Worm (Caenorhabditis elegans) whole organism, L1 larva: ENCODE measurements around the gene cmtr-2.

Source experiments
- C34B4.2 ChIP-seq: sonication (generic microtip); optimal IDR thresholded peaks from 2 replicates; lab custom pipeline; 2017; ENCODE audit warnings: mild to moderate bottlenecking, missing genetic modification characterization, missing compliant biosample characterization
- alr-1 ChIP-seq: fragments of 200-800 bp; sonication (Bioruptor generic); optimal IDR thresholded peaks from 2 replicates; lab custom pipeline; 2018; ENCODE audit warnings: borderline replicate concordance, mild to moderate bottlenecking, missing genetic modification characterization, missing compliant biosample characterization
- blmp-1 ChIP-seq: fragments of 150-350 bp; optimal IDR thresholded peaks from 2 replicates; lab custom pipeline; 2014; ENCODE audit warnings: missing biosample characterization, missing genetic modification characterization
- ceh-63 ChIP-seq: fragments of 200-800 bp; sonication (Bioruptor generic); optimal IDR thresholded peaks from 2 replicates; lab custom pipeline; 2018; ENCODE audit warnings: mild to moderate bottlenecking, missing genetic modification characterization, missing compliant biosample characterization
- ceh-82 ChIP-seq, 3 experiments: fragments of 150-350 bp in 1 of 3; sonication (generic microtip) in 2 of 3; optimal IDR thresholded peaks; 2 replicates each; lab custom pipeline; 2014 to 2017; ENCODE audit warnings: missing biosample characterization in 3 of 3, missing genetic modification characterization in 3 of 3
- ceh-90 ChIP-seq: sonication (generic microtip); optimal IDR thresholded peaks from 2 replicates; lab custom pipeline; 2016; ENCODE audit warnings: missing genetic modification characterization, missing compliant biosample characterization
- ces-1 ChIP-seq: fragments of 150-350 bp; optimal IDR thresholded peaks from 2 replicates; lab custom pipeline; 2014; ENCODE audit warnings: missing biosample characterization, missing genetic modification reagents, missing genetic modification characterization
- dsc-1 ChIP-seq: sonication (generic microtip); optimal IDR thresholded peaks from 2 replicates; lab custom pipeline; 2016; ENCODE audit warnings: mild to moderate bottlenecking, missing genetic modification characterization, missing compliant biosample characterization
- egl-13 ChIP-seq: sonication (generic microtip); optimal IDR thresholded peaks from 2 replicates; lab custom pipeline; 2016; ENCODE audit warnings: missing genotype, missing genetic modification reagents, missing genetic modification characterization, missing compliant biosample characterization
- egl-27 ChIP-seq, 2 experiments: fragments of 150-350 bp in 1 of 2; sonication (generic microtip); optimal IDR thresholded peaks; 3 replicates each; lab custom pipeline; 2017 to 2018; ENCODE audit warnings: missing biosample characterization in 2 of 2, missing genetic modification characterization in 2 of 2, missing genetic modification reagents in 2 of 2
- elt-3 ChIP-seq, 6 experiments: fragments of 150-350 bp in 1 of 6; sonication (generic microtip); optimal IDR thresholded peaks; 2 replicates each; lab custom pipeline; 2017 to 2018; ENCODE audit warnings: missing biosample characterization in 6 of 6, missing genetic modification characterization in 6 of 6, inconsistent platforms in 1 of 6
- fkh-10 ChIP-seq: sonication (generic microtip); optimal IDR thresholded peaks from 2 replicates; lab custom pipeline; 2017; ENCODE audit warnings: missing biosample characterization, missing genetic modification reagents, missing genetic modification characterization
- fkh-4 ChIP-seq: sonication (generic microtip); optimal IDR thresholded peaks from 2 replicates; lab custom pipeline; 2016; ENCODE audit warnings: missing compliant biosample characterization, missing genetic modification characterization, borderline replicate concordance
- fkh-8 ChIP-seq: sonication (generic microtip); optimal IDR thresholded peaks from 2 replicates; lab custom pipeline; 2016; ENCODE audit warnings: mild to moderate bottlenecking, missing genetic modification characterization, missing compliant biosample characterization
- grh-1 ChIP-seq: fragments of 200-800 bp; sonication (Bioruptor generic); IDR thresholded peaks from 2 replicates; pipeline ENCODE4 v1.3.6; 2022; ENCODE audit warnings: missing genetic modification reagents, missing genetic modification characterization, missing compliant biosample characterization
- hlh-17 ChIP-seq: fragments of 200-800 bp; sonication (Bioruptor generic); optimal IDR thresholded peaks from 2 replicates; lab custom pipeline; 2018; ENCODE audit warnings: missing genetic modification characterization, mild to moderate bottlenecking, missing compliant biosample characterization, moderate library complexity, borderline replicate concordance
- hlh-4 ChIP-seq: sonication (generic microtip); optimal IDR thresholded peaks from 2 replicates; lab custom pipeline; 2016; ENCODE audit warnings: mild to moderate bottlenecking, missing genetic modification characterization, missing compliant biosample characterization
- hpl-2 ChIP-seq: fragments of 150-350 bp; optimal IDR thresholded peaks from 2 replicates; lab custom pipeline; 2014; ENCODE audit warnings: missing biosample characterization, missing genetic modification reagents, missing genetic modification characterization
- irx-1 ChIP-seq: sonication (generic microtip); optimal IDR thresholded peaks from 2 replicates; lab custom pipeline; 2016; ENCODE audit warnings: missing genetic modification characterization, missing compliant biosample characterization
- isw-1 ChIP-seq: fragments of 200-800 bp; sonication (Bioruptor generic); IDR thresholded peaks from 2 replicates; pipeline ENCODE4 v1.3.6; 2022; ENCODE audit warnings: missing genetic modification characterization, missing compliant biosample characterization
- lin-14 ChIP-seq: fragments of 200-800 bp; sonication (Bioruptor generic); optimal IDR thresholded peaks from 2 replicates; lab custom pipeline; 2018; ENCODE audit warnings: mild to moderate bottlenecking, missing genetic modification characterization, moderate library complexity, missing compliant biosample characterization
- lin-15B ChIP-seq: fragments of 150-350 bp; sonication (generic microtip); optimal IDR thresholded peaks from 3 replicates; lab custom pipeline; 2014; ENCODE audit warnings: missing biosample characterization, missing genetic modification characterization
- lin-39 ChIP-seq: fragments of 150-350 bp; optimal IDR thresholded peaks from 2 replicates; lab custom pipeline; 2014; ENCODE audit warnings: missing biosample characterization, missing genetic modification reagents, missing genetic modification characterization
- lsy-2 ChIP-seq, 2 experiments: fragments of 150-350 bp; optimal IDR thresholded peaks; 2 replicates each; lab custom pipeline; 2014; ENCODE audit warnings: missing biosample characterization in 2 of 2, missing genetic modification characterization in 2 of 2
- mdl-1 ChIP-seq, 2 experiments: fragments of 150-350 bp; optimal IDR thresholded peaks; 2 replicates each; lab custom pipeline; 2014 to 2017; ENCODE audit warnings: missing biosample characterization in 2 of 2, missing genetic modification characterization in 2 of 2, inconsistent platforms in 1 of 2
- mep-1 ChIP-seq: fragments of 150-350 bp; optimal IDR thresholded peaks from 2 replicates; lab custom pipeline; 2014; ENCODE audit warnings: missing biosample characterization, missing genetic modification characterization
- nhr-12 ChIP-seq: sonication (generic microtip); optimal IDR thresholded peaks from 2 replicates; lab custom pipeline; 2017; ENCODE audit warnings: missing biosample characterization, missing genetic modification characterization
- nhr-237 ChIP-seq: fragments of 150-350 bp; optimal IDR thresholded peaks from 2 replicates; lab custom pipeline; 2014; ENCODE audit warnings: missing biosample characterization, missing genetic modification characterization
- nhr-47 ChIP-seq: sonication (generic microtip); optimal IDR thresholded peaks from 2 replicates; lab custom pipeline; 2016; ENCODE audit warnings: mild to moderate bottlenecking, missing genetic modification characterization, moderate library complexity, missing compliant biosample characterization
- nhr-71 ChIP-seq: sonication (generic microtip); optimal IDR thresholded peaks from 2 replicates; lab custom pipeline; 2016; ENCODE audit warnings: mild to moderate bottlenecking, missing genetic modification characterization, moderate library complexity, missing compliant biosample characterization
- pag-3 ChIP-seq: sonication (generic microtip); optimal IDR thresholded peaks from 2 replicates; lab custom pipeline; 2017; ENCODE audit warnings: missing genetic modification characterization, mild to moderate bottlenecking, missing compliant biosample characterization, antibody characterized with exemption, borderline replicate concordance; ENCODE audit not compliant: insufficient read depth
- pax-3 ChIP-seq: fragments of 200-800 bp; sonication (Bioruptor generic); optimal IDR thresholded peaks from 2 replicates; lab custom pipeline; 2018; ENCODE audit warnings: mild to moderate bottlenecking, missing genetic modification characterization, moderate library complexity, missing compliant biosample characterization
- pqm-1 ChIP-seq: sonication (generic microtip); optimal IDR thresholded peaks from 3 replicates; lab custom pipeline; 2017; ENCODE audit warnings: missing biosample characterization, missing genetic modification characterization
- rnt-1 ChIP-seq: sonication (generic microtip); optimal IDR thresholded peaks from 2 replicates; lab custom pipeline; 2016; ENCODE audit warnings: mild to moderate bottlenecking, missing genetic modification characterization, moderate library complexity, missing compliant biosample characterization
- snpc-4 ChIP-seq: fragments of 150-350 bp; optimal IDR thresholded peaks from 2 replicates; lab custom pipeline; 2014; ENCODE audit warnings: missing biosample characterization, missing genetic modification characterization
- sptf-1 ChIP-seq: fragments of 150-350 bp; optimal IDR thresholded peaks from 2 replicates; lab custom pipeline; 2014; ENCODE audit warnings: missing biosample characterization, missing genetic modification characterization
- swsn-7 ChIP-seq: sonication (generic microtip); optimal IDR thresholded peaks from 2 replicates; lab custom pipeline; 2016; ENCODE audit warnings: missing genetic modification characterization, missing compliant biosample characterization
- tlp-1 ChIP-seq: fragments of 150-350 bp; optimal IDR thresholded peaks from 2 replicates; lab custom pipeline; 2014; ENCODE audit warnings: missing biosample characterization, missing genetic modification characterization
- unc-62 ChIP-seq: fragments of 150-350 bp; optimal IDR thresholded peaks from 2 replicates; lab custom pipeline; 2014; ENCODE audit warnings: missing biosample characterization, missing genetic modification reagents, missing genetic modification characterization
- unc-86 ChIP-seq: sonication (generic microtip); optimal IDR thresholded peaks from 2 replicates; lab custom pipeline; 2016; ENCODE audit warnings: missing genetic modification characterization, missing compliant biosample characterization
- unc-98 ChIP-seq: fragments of 200-800 bp; sonication (Bioruptor generic); IDR thresholded peaks from 2 replicates; pipeline ENCODE4 v1.3.6; 2022; ENCODE audit warnings: missing genetic modification characterization, missing compliant biosample characterization
- xbp-1 ChIP-seq: sonication (generic microtip); optimal IDR thresholded peaks from 2 replicates; lab custom pipeline; 2016; ENCODE audit warnings: missing genetic modification characterization, missing compliant biosample characterization
- zag-1 ChIP-seq: fragments of 150-350 bp; optimal IDR thresholded peaks from 2 replicates; lab custom pipeline; 2014; ENCODE audit warnings: missing biosample characterization, missing genetic modification characterization

Gene cmtr-2

ce11 chrIII:6646898-6647297, 31.7 kb downstream of the cmtr-2 start:
- TF ChIP-seq ces-1: peak; percentile 62
- peak; percentile 25 for TF ChIP-seq fkh-10 (GFP tag; lab: Kevin White, UChicago)
- peak in 1 of 2 experiments; percentile 2 for TF ChIP-seq lsy-2 (tag; optimal IDR thresholded peaks at IDR 0.05; lab: Kevin White, UChicago)
- peak; percentile 31 for TF ChIP-seq fkh-8 (tag; lab: Kevin White, UChicago)
- no peak for TF ChIP-seq irx-1 (tag; lab: Kevin White, UChicago)
- TF ChIP-seq lin-14 (GFP tag; lab: Kevin White, UChicago): peak; percentile 66
- TF ChIP-seq isw-1: no peak
- TF ChIP-seq nhr-71 (tag; lab: Kevin White, UChicago): peak; percentile 18
- no peak for TF ChIP-seq hlh-4 (tag; lab: Kevin White, UChicago)

ce11 chrIII:6647568-6647967, 32.4 kb downstream of the cmtr-2 start:
- TF ChIP-seq lin-14 (GFP tag; lab: Kevin White, UChicago) (peak; percentile 3), ceh-90 (no peak)

- peak; percentile 27 for TF ChIP-seq lin-14 (GFP tag; lab: Kevin White, UChicago)
- peak; percentile 11 for TF ChIP-seq egl-13
- TF ChIP-seq ceh-63: no peak
- TF ChIP-seq sptf-1: no peak
- no peak for TF ChIP-seq snpc-4 (tag; lab: Kevin White, UChicago)
- TF ChIP-seq nhr-47 (tag; lab: Kevin White, UChicago): no peak
- no peak for TF ChIP-seq pax-3
- TF ChIP-seq nhr-237: no peak
- TF ChIP-seq unc-62: no peak
- no peak for TF ChIP-seq swsn-7 (tag; lab: Kevin White, UChicago)
- no peak for TF ChIP-seq unc-98 (GFP tag; lab: Robert Waterston, UW)
- TF ChIP-seq ceh-82 (tag; optimal IDR thresholded peaks at IDR 0.05; lab: Kevin White, UChicago): no peak
- TF ChIP-seq, all 84 proteins: peak for 2
Observed at ce11 chrIII:6651983-6652382, 36.8 kb downstream of the cmtr-2 start, which contains the start of gene pdfr-1. Gene pdfr-1, minus strand, starts transcription at chrIII:6652083.

- TF ChIP-seq dsc-1 (tag; lab: Kevin White, UChicago): peak; percentile 94
- peak; percentile 27 for TF ChIP-seq fkh-8 (tag; lab: Kevin White, UChicago)
- no peak for TF ChIP-seq C34B4.2 (tag; lab: Kevin White, UChicago)
- no peak for TF ChIP-seq mdl-1 (tag; optimal IDR thresholded peaks at IDR 0.05; lab: Kevin White, UChicago)
- no peak for TF ChIP-seq zag-1 (tag; lab: Kevin White, UChicago)
- TF ChIP-seq pag-3 (tag; lab: Kevin White, UChicago): no peak
- TF ChIP-seq xbp-1: no peak
- no peak for TF ChIP-seq lin-14 (GFP tag; lab: Kevin White, UChicago)
- no peak for TF ChIP-seq fkh-4 (tag; lab: Kevin White, UChicago)
- no peak for TF ChIP-seq lsy-2 (tag; optimal IDR thresholded peaks at IDR 0.05; lab: Kevin White, UChicago)
- TF ChIP-seq snpc-4 (tag; lab: Kevin White, UChicago): no peak
- TF ChIP-seq rnt-1 (tag; lab: Kevin White, UChicago): no peak
- TF ChIP-seq elt-3 (tag; optimal IDR thresholded peaks at IDR 0.05; lab: Kevin White, UChicago): no peak
- no peak for TF ChIP-seq grh-1 (GFP tag; lab: Robert Waterston, UW)
- no peak for TF ChIP-seq alr-1 (tag; lab: Kevin White, UChicago)
- no peak for TF ChIP-seq nhr-12 (tag; lab: Kevin White, UChicago)
- TF ChIP-seq pax-3: peak; percentile 56
Observed at ce11 chrIII:6653932-6654331, 38.7 kb downstream of the cmtr-2 start.

- TF ChIP-seq dsc-1 (tag; lab: Kevin White, UChicago): no peak
- TF ChIP-seq lsy-2 (tag; optimal IDR thresholded peaks at IDR 0.05; lab: Kevin White, UChicago): peak in 1 of 2 experiments; percentile 48
- TF ChIP-seq tlp-1 (tag; lab: Kevin White, UChicago): no peak
- TF ChIP-seq hpl-2 (GFP tag; lab: Kevin White, UChicago): no peak
- no peak for TF ChIP-seq lin-39 (tag; lab: Kevin White, UChicago)
- TF ChIP-seq snpc-4 (tag; lab: Kevin White, UChicago): no peak
- no peak for TF ChIP-seq zag-1 (tag; lab: Kevin White, UChicago)
- no peak for TF ChIP-seq unc-86 (tag; lab: Kevin White, UChicago)
- no peak for TF ChIP-seq hlh-17 (GFP tag; lab: Kevin White, UChicago)
- no peak for TF ChIP-seq mep-1 (tag; lab: Kevin White, UChicago)
- TF ChIP-seq ceh-82 (tag; optimal IDR thresholded peaks at IDR 0.05; lab: Kevin White, UChicago): peak in 1 of 3 experiments; percentile 34
- no peak for TF ChIP-seq pqm-1
- no peak for TF ChIP-seq pag-3 (tag; lab: Kevin White, UChicago)
- no peak for TF ChIP-seq ces-1
- no peak for TF ChIP-seq lin-15B
- no peak for TF ChIP-seq alr-1 (tag; lab: Kevin White, UChicago)
- no peak for TF ChIP-seq mdl-1 (tag; optimal IDR thresholded peaks at IDR 0.05; lab: Kevin White, UChicago)
- TF ChIP-seq egl-27 (tag; optimal IDR thresholded peaks at IDR 0.05; lab: Kevin White, UChicago): no peak
- TF ChIP-seq fkh-8 (tag; lab: Kevin White, UChicago): no peak
- TF ChIP-seq rnt-1 (tag; lab: Kevin White, UChicago): peak; percentile 63
- no peak for TF ChIP-seq blmp-1 (tag; lab: Kevin White, UChicago)
Observed at ce11 chrIII:6655830-6656229, 40.6 kb downstream of the cmtr-2 start.
